Worm (Caenorhabditis elegans) whole organism, L1 larva: Measurements from ENCODE around the gene C47A10.12.

Source experiments
- nhr-11 ChIP-seq: fragments of 150-350 bp; optimal IDR thresholded peaks from 2 replicates; lab custom pipeline; 2014; ENCODE audit warnings: missing biosample characterization, missing genetic modification characterization
- nhr-237 ChIP-seq: fragments of 150-350 bp; optimal IDR thresholded peaks from 2 replicates; lab custom pipeline; 2014; ENCODE audit warnings: missing biosample characterization, missing genetic modification characterization

DNA sequence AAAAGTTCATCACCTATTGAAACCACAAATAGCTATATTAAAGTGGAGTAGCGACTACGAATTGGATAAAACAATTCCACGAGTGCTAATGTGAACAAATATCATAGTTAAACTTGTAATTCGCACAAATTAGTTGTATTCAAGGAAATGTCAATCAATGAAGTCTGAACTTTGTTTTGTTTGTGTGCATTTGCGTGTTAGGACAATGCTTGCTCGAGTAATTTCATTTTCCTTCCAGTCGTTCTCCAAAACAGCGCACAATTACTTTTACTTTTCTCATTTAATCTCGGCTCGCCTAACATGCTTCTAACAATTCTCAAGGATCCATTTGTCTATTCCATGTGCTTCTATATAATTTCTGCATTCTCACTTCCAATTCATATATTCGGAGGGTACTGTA lies 46.9 kb downstream of the C47A10.12 start, which contains the start of gene srh-301:
- no peak for TF ChIP-seq nhr-11 (tag; lab: Kevin White, UChicago)
- TF ChIP-seq nhr-237: no peak
